Worm (Caenorhabditis elegans) whole organism, L2 larva: Measurements from ENCODE around the gene rab-21.

ENCODE experiments used
- F13H6.1 ChIP-seq: sonication (generic microtip); optimal IDR thresholded peaks from 2 replicates; lab custom pipeline; 2016; ENCODE audit warnings: missing genetic modification characterization, missing compliant biosample characterization
- ama-1 ChIP-seq: fragments of 150-350 bp; optimal IDR thresholded peaks from 2 replicates; lab custom pipeline; 2018; ENCODE audit warnings: inconsistent platforms
- egl-27 ChIP-seq: sonication (generic microtip); optimal IDR thresholded peaks from 3 replicates; lab custom pipeline; 2017; ENCODE audit warnings: missing biosample characterization, missing genetic modification reagents, missing genetic modification characterization
- lin-13 ChIP-seq: fragments of 150-350 bp; optimal IDR thresholded peaks from 2 replicates; lab custom pipeline; 2014; ENCODE audit warnings: missing biosample characterization, missing genetic modification reagents, missing genetic modification characterization
- mdl-1 ChIP-seq, 2 experiments: fragments of 150-350 bp in 1 of 2; sonication (generic microtip) in 1 of 2; optimal IDR thresholded peaks; 2 replicates each; lab custom pipeline; 2017; ENCODE audit warnings: missing biosample characterization in 2 of 2, missing genetic modification characterization in 2 of 2
- nhr-21 ChIP-seq: fragments of 150-350 bp; optimal IDR thresholded peaks from 2 replicates; lab custom pipeline; 2014; ENCODE audit warnings: missing biosample characterization, missing genetic modification characterization
- nhr-237 ChIP-seq: fragments of 150-350 bp; optimal IDR thresholded peaks from 2 replicates; lab custom pipeline; 2014; ENCODE audit warnings: missing biosample characterization, missing genetic modification characterization
- nhr-77 ChIP-seq: fragments of 150-350 bp; optimal IDR thresholded peaks from 2 replicates; lab custom pipeline; 2014; ENCODE audit warnings: missing biosample characterization, missing genetic modification characterization

ce11 chrII:8684824-8685223 lies 30.0 kb downstream of the rab-21 start, which contains the start of gene hgap-2:
- TF ChIP-seq mdl-1 (tag; optimal IDR thresholded peaks at IDR 0.05; lab: Kevin White, UChicago) (no peak), nhr-77 (tag; lab: Kevin White, UChicago) (no peak), egl-27 (tag; lab: Kevin White, UChicago) (no peak), lin-13 (GFP tag; lab: Kevin White, UChicago) (no peak), F13H6.1 (tag; lab: Kevin White, UChicago) (no peak), nhr-21 (no peak), nhr-237 (tag; lab: Kevin White, UChicago) (no peak), ama-1 (lab: Kevin White, UChicago) (no peak)
